Fruit fly (Drosophila melanogaster) whole organism, adult: ENCODE results near the gene DEF8.

Experiments
- CG11617 ChIP-seq: fragments of 200-800 bp; sonication (Bioruptor generic); optimal IDR thresholded peaks from 2 replicates; lab custom pipeline; 2017; ENCODE audit warnings: mild to moderate bottlenecking, missing biosample characterization, missing genetic modification reagents, missing genetic modification characterization
- CG12768 ChIP-seq: fragments of 200-800 bp; sonication (Bioruptor generic); optimal IDR thresholded peaks from 2 replicates; lab custom pipeline; 2017; ENCODE audit warnings: missing biosample characterization, missing genetic modification characterization, mild to moderate bottlenecking, moderate library complexity, missing genetic modification reagents
- CG14711 ChIP-seq: fragments of 200-800 bp; sonication (Bioruptor generic); optimal IDR thresholded peaks from 2 replicates; lab custom pipeline; 2018; ENCODE audit warnings: missing biosample characterization, mild to moderate bottlenecking, missing genetic modification characterization, moderate library complexity
- CG1620 ChIP-seq: fragments of 200-800 bp; sonication (Bioruptor generic); optimal IDR thresholded peaks from 2 replicates; lab custom pipeline; 2016; ENCODE audit warnings: missing biosample characterization, missing genetic modification characterization
- CG33017 ChIP-seq: fragments of 200-800 bp; sonication (Bioruptor generic); optimal IDR thresholded peaks from 2 replicates; lab custom pipeline; 2018; ENCODE audit warnings: missing biosample characterization, mild to moderate bottlenecking, missing genetic modification characterization, moderate library complexity
- CG5204 ChIP-seq: fragments of 200-800 bp; sonication (Bioruptor generic); optimal IDR thresholded peaks from 2 replicates; lab custom pipeline; 2016; ENCODE audit warnings: missing biosample characterization, missing genetic modification characterization
- CG7045 ChIP-seq: fragments of 200-800 bp; sonication (Bioruptor generic); optimal IDR thresholded peaks from 2 replicates; lab custom pipeline; 2017; ENCODE audit warnings: missing biosample characterization, mild to moderate bottlenecking, missing genetic modification characterization
- CG7101 ChIP-seq: fragments of 200-800 bp; sonication (Bioruptor generic); optimal IDR thresholded peaks from 2 replicates; lab custom pipeline; 2018; ENCODE audit warnings: missing biosample characterization, mild to moderate bottlenecking, missing genetic modification characterization, moderate library complexity
- Clk ChIP-seq: fragments of 200-800 bp; sonication (Bioruptor generic); optimal IDR thresholded peaks from 2 replicates; lab custom pipeline; 2017; ENCODE audit warnings: missing biosample characterization, missing genetic modification characterization
- Crg-1 ChIP-seq: fragments of 200-800 bp; sonication (Bioruptor generic); optimal IDR thresholded peaks from 2 replicates; lab custom pipeline; 2016; ENCODE audit warnings: missing biosample characterization, missing genetic modification characterization
- Hr96 ChIP-seq: fragments of 200-800 bp; sonication (Bioruptor generic); optimal IDR thresholded peaks from 2 replicates; lab custom pipeline; 2016; ENCODE audit warnings: missing biosample characterization, missing genetic modification characterization
- Mnt ChIP-seq: fragments of 200-800 bp; sonication (Bioruptor generic); optimal IDR thresholded peaks from 2 replicates; lab custom pipeline; 2016; ENCODE audit warnings: missing biosample characterization, mild to moderate bottlenecking, missing genetic modification characterization
- bab1 ChIP-seq: fragments of 200-800 bp; sonication (Bioruptor generic); optimal IDR thresholded peaks from 3 replicates; lab custom pipeline; 2019; ENCODE audit warnings: missing biosample characterization, mild to moderate bottlenecking, missing genetic modification characterization, moderate library complexity
- cic ChIP-seq: fragments of 200-800 bp; sonication (Bioruptor generic); optimal IDR thresholded peaks from 2 replicates; lab custom pipeline; 2017; ENCODE audit warnings: missing biosample characterization, mild to moderate bottlenecking, missing genetic modification characterization, moderate library complexity
- cnc ChIP-seq, 2 experiments: fragments of >200 bp; optimal IDR thresholded peaks; 2 replicates each; lab custom pipeline; 2017
- kay ChIP-seq: fragments of 200-800 bp; sonication (Bioruptor generic); peaks from one replicate; lab custom pipeline; 2016; ENCODE audit warnings: missing biosample characterization, missing genetic modification characterization, borderline replicate concordance
- ovo ChIP-seq: fragments of 200-800 bp; sonication (Bioruptor generic); optimal IDR thresholded peaks from 2 replicates; lab custom pipeline; 2016; ENCODE audit warnings: missing biosample characterization, missing genetic modification characterization
- pad ChIP-seq: fragments of 200-800 bp; sonication (Bioruptor generic); optimal IDR thresholded peaks from 3 replicates; lab custom pipeline; 2017; ENCODE audit warnings: missing biosample characterization, missing genetic modification characterization, mild to moderate bottlenecking, moderate library complexity, missing genetic modification reagents
- tj ChIP-seq: fragments of 200-800 bp; sonication (Bioruptor generic); optimal IDR thresholded peaks from 3 replicates; lab custom pipeline; 2017; ENCODE audit warnings: missing biosample characterization, mild to moderate bottlenecking, missing genetic modification characterization, moderate library complexity
- toe ChIP-seq: fragments of 200-800 bp; sonication (Bioruptor generic); optimal IDR thresholded peaks from 2 replicates; lab custom pipeline; 2016; ENCODE audit warnings: missing biosample characterization, missing genetic modification characterization

DEF8 gene

DNA sequence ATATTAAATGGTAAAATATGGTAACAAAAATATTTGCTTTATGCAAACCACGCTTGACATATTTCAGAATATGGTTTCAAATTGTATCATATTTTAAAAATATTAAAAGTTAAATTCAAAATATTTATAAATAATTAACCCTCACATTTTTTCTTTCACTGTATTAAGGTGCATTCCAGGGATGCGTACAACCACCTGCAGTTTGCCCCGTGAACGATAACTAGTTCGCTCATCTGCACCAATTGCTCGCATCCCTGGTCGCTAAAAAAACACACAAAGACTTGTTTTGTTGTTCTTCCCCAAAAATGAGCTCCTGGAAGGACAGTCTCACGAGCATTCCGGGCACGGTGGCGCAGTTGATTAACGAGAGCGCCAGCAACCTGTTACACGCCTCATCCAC is at the start of gene DEF8:
Gene DEF8 (plus strand): TSS at position 229 of the 400 bp plus-strand sequence.
- TF ChIP-seq Hr96, result peak; percentile 55
- TF ChIP-seq CG7045 (GFP tag; lab: Kevin White, UChicago), result peak; percentile 69
- TF ChIP-seq CG14711, result peak; percentile 85
- TF ChIP-seq Crg-1 (GFP tag; lab: Kevin White, UChicago), result peak; percentile 36
- peak; percentile 71 for TF ChIP-seq toe (GFP tag; lab: Kevin White, UChicago)
- TF ChIP-seq kay, result no peak
- TF ChIP-seq CG12768 (GFP tag; lab: Kevin White, UChicago), result peak; percentile 60
- peak; percentile 63 for TF ChIP-seq CG33017 (tag; lab: Kevin White, UChicago)
- TF ChIP-seq bab1 (GFP tag; lab: Kevin White, UChicago), result peak; percentile 80
- TF ChIP-seq Clk (GFP tag; lab: Kevin White, UChicago), result peak; percentile 46
- peak; percentile 48 for TF ChIP-seq pad (GFP tag; lab: Kevin White, UChicago)
- peak; percentile 77 for TF ChIP-seq CG7101 (tag; lab: Kevin White, UChicago)
- peak; percentile 47 for TF ChIP-seq ovo (GFP tag; lab: Kevin White, UChicago)
- TF ChIP-seq tj (GFP tag; lab: Kevin White, UChicago), result peak; percentile 49
- TF ChIP-seq Mnt (GFP tag; lab: Kevin White, UChicago), result peak; percentile 60
- no peak for TF ChIP-seq cic (GFP tag; lab: Kevin White, UChicago)
- peak; percentile 71 for TF ChIP-seq CG1620 (GFP tag; lab: Kevin White, UChicago)
- TF ChIP-seq CG11617 (GFP tag; lab: Kevin White, UChicago), result peak; percentile 84
- no peak for TF ChIP-seq CG5204
- no peak for TF ChIP-seq cnc (optimal IDR thresholded peaks at IDR 0.05; lab: Kevin White, UChicago)

DNA sequence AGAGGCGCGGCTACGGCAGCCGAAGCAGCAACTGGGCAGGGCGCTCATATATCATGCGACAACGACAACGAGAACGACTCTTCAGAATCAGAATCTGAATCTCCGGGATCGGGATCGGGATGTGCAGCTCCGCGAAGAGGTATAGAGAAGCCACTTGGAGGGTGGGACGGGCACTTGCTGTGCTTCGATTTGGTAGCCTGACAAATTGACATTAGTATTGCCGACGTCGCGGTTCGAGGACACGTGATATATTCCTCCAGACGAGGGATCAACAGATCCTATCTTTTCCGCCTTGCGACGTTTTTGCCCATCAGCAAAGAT is 49.5 kb upstream of the DEF8 start:
- TF ChIP-seq CG7101 (tag; lab: Kevin White, UChicago) (no peak), toe (GFP tag; lab: Kevin White, UChicago) (no peak), cnc (optimal IDR thresholded peaks at IDR 0.05; lab: Kevin White, UChicago) (no peak), ovo (GFP tag; lab: Kevin White, UChicago) (no peak), Mnt (GFP tag; lab: Kevin White, UChicago) (no peak), bab1 (GFP tag; lab: Kevin White, UChicago) (no peak), pad (GFP tag; lab: Kevin White, UChicago) (no peak), Hr96 (no peak), CG12768 (GFP tag; lab: Kevin White, UChicago) (no peak), CG1620 (GFP tag; lab: Kevin White, UChicago) (no peak), CG5204 (no peak), tj (GFP tag; lab: Kevin White, UChicago) (no peak), Clk (GFP tag; lab: Kevin White, UChicago) (no peak), CG14711 (no peak), CG33017 (tag; lab: Kevin White, UChicago) (no peak), Crg-1 (GFP tag; lab: Kevin White, UChicago) (no peak), CG11617 (GFP tag; lab: Kevin White, UChicago) (no peak), kay (no peak)

DNA sequence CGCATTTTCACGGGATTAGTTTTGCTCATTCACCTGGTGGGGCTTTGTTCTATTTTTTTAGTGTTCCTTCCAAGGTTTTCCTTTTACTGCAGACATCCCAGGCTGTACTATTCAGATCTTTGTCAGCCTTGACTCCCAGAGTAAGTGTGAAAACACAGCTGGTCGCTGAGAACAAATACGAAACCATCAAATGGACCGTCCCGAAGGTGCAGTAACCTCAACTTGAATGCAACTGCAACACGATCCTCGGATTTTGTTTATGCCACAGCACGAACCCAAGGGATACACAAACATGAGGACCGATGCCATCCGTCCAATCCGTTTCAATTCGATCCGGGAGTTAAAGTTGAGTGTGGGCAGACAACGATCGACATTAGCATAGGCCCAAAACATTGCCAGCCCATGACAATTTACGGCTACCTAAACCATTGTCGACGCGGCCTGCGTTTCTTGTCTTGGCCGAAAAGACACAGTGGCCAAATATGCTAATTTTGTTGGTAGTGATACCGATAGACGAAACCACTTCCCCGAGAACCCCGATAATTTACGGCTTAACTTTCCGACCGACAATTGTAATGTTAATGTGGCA is 48.8 kb upstream of the DEF8 start:
- TF ChIP-seq ovo (GFP tag; lab: Kevin White, UChicago) (no peak), toe (GFP tag; lab: Kevin White, UChicago) (no peak), Mnt (GFP tag; lab: Kevin White, UChicago) (no peak), CG12768 (GFP tag; lab: Kevin White, UChicago) (no peak), bab1 (GFP tag; lab: Kevin White, UChicago) (no peak)

DNA sequence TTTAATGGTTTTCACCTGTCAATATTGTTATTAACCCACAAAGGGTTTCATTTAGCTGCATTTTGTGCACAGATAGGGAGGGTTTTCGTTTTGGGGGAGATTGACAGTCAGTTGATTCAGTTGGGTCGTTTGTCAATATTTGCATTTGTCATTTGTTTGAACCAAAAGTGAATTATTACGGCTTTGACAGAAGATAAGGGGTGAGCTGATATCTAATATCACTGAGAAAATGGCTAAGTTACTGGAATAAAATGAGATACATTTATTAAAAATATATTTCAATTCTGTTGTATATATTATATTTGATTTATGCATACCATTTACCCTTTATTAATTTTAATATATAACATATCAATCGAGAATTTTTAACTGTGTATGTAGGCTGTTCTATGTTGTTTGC is 48.1 kb upstream of the DEF8 start:
- TF ChIP-seq CG7101 (tag; lab: Kevin White, UChicago), result peak; percentile 70
- peak; percentile 52 for TF ChIP-seq Crg-1 (GFP tag; lab: Kevin White, UChicago)
- no peak for TF ChIP-seq tj (GFP tag; lab: Kevin White, UChicago)
- TF ChIP-seq ovo (GFP tag; lab: Kevin White, UChicago), result peak; percentile 45
- TF ChIP-seq pad (GFP tag; lab: Kevin White, UChicago), result peak; percentile 10
- TF ChIP-seq bab1 (GFP tag; lab: Kevin White, UChicago), result no peak
- peak; percentile 38 for TF ChIP-seq CG11617 (GFP tag; lab: Kevin White, UChicago)
- no peak for TF ChIP-seq Hr96
- TF ChIP-seq CG1620 (GFP tag; lab: Kevin White, UChicago), result peak; percentile 5
- TF ChIP-seq cic (GFP tag; lab: Kevin White, UChicago), result peak; percentile 12
- no peak for TF ChIP-seq kay
- TF ChIP-seq CG33017 (tag; lab: Kevin White, UChicago), result peak; percentile 24

DNA sequence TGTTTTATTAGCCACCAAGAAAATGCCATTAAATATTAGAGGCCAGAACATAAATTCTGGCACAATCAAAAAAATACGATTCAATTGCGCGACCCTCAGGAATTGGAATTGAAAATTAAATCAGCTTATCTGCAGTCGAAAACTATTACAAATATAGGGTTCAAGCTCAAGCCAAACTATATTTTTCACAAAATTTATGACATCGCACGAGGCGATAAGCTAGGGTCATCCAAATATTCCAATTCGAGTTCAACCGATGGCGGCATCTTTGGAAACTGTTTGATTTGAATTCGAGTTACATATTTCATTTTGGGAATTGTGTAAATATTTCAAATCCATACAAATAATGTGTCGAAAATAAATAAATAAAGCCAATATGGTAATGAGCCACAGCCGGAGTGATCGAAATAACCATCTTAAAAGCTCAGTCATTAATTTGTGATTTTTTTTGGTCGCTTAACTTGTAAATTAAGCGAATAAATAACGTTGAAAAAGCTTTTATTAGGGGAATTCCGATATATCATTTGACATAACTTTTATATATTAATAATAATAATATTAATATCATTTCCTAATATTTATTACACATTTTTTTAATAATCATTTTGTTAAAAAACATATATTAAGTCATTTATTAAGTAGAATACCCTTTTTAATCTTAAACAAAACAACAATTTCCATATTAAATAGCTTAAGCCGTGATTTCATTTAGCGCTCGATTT is 46.8 kb upstream of the DEF8 start:
- TF ChIP-seq Hr96 (no peak), pad (GFP tag; lab: Kevin White, UChicago) (no peak), Clk (GFP tag; lab: Kevin White, UChicago) (no peak), ovo (GFP tag; lab: Kevin White, UChicago) (no peak), toe (GFP tag; lab: Kevin White, UChicago) (no peak), cnc (optimal IDR thresholded peaks at IDR 0.05; lab: Kevin White, UChicago) (no peak)

DNA sequence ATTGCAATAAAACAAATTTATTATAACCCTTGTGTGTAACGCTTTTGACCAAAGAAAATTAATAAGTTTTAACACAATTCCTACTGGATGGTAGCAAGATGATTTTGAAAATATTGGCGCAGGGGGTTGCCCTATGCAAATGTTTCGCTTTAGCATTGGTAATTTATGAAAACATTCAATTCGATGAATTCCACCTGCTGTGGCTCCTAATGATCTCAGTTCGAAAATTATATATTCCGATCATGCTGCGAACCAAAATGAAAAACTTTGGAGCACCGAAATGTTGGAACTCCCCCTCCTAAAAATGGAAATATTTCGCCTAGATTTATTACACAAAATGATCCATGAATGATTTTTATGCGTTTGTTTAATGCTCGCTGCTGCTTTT is 46.3 kb upstream of the DEF8 start:
- no peak for TF ChIP-seq ovo (GFP tag; lab: Kevin White, UChicago)
- TF ChIP-seq tj (GFP tag; lab: Kevin White, UChicago), result no peak
- no peak for TF ChIP-seq Clk (GFP tag; lab: Kevin White, UChicago)
- TF ChIP-seq CG5204, result no peak
- TF ChIP-seq CG11617 (GFP tag; lab: Kevin White, UChicago), result no peak
- TF ChIP-seq cnc (optimal IDR thresholded peaks at IDR 0.05; lab: Kevin White, UChicago), result no peak
- TF ChIP-seq CG7101 (tag; lab: Kevin White, UChicago), result no peak
- TF ChIP-seq CG14711, result no peak
- no peak for TF ChIP-seq Mnt (GFP tag; lab: Kevin White, UChicago)
- TF ChIP-seq Hr96, result no peak
- TF ChIP-seq CG12768 (GFP tag; lab: Kevin White, UChicago), result no peak
- no peak for TF ChIP-seq kay
- TF ChIP-seq CG33017 (tag; lab: Kevin White, UChicago), result no peak
- TF ChIP-seq Crg-1 (GFP tag; lab: Kevin White, UChicago), result no peak
